Worm (Caenorhabditis elegans): ENCODE results near the gene F52E1.5.

The F52E1.5 gene

DNA sequence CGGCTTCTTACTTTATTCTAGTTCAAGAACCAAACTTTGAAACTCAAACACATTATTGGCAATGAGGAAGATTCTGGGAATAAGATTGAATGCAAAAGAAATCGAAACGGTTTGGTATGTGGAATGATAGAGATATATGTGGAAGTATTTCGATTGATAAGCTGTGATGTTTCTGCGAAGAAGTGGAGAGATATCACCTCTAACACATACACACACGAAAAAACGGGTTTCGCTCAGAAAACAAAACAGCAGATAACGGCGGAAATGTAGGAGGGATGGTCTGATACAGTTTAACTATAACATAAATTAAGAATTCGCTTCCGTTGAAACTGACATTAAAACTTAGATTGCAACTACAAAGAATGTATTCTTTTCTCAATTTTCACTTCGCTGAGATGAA is 22.0 kb downstream of the F52E1.5 start:
- TF ChIP-seq nhr-28 (tag; optimal IDR thresholded peaks at IDR 0.05) = peak; percentile 52
- peak in 1 of 2 experiments; percentile 45 for TF ChIP-seq unc-62 (GFP tag; optimal IDR thresholded peaks at IDR 0.05 in 1 of 2)
- no peak for TF ChIP-seq unc-62 (tag; optimal IDR thresholded peaks at IDR 0.05)
- no peak for TF ChIP-seq F10B5.3 (tag; optimal IDR thresholded peaks at IDR 0.05)

DNA sequence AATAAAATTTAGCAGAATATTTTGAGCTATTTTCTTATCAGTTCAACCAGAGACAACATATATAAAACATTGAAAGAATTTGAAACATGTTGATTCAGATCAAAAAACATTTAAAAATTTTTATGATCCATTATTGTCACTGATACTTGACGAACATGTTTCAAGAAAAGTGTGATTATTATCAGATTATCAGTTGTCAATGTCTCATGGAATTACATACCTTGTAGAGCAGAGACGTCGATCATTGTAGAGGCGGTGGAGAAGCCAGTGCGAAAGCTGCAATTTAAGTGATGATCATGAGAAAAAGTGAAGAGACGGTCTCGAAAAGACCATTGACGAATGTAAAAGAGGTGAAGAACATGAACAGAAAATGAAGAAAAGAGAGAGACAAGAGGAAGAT is 23.1 kb downstream of the F52E1.5 start, which contains the start of gene F52E1.9:
F52E1.9 (minus strand) TSS at position 278 of the 400 bp plus-strand sequence.
- TF ChIP-seq mxl-3 (GFP tag; optimal IDR thresholded peaks at IDR 0.05) (no peak), zip-11 (GFP tag; IDR thresholded peaks at IDR 0.05) (no peak), nhr-48 (tag; optimal IDR thresholded peaks at IDR 0.05) (peak; percentile 17), ceh-28 (tag; optimal IDR thresholded peaks at IDR 0.05) (no peak), php-3 (GFP tag; IDR thresholded peaks at IDR 0.05) (peak; percentile 96), nhr-10 (tag; optimal IDR thresholded peaks at IDR 0.05) (no peak), aha-1 (tag) (no peak), F44E2.7 (GFP tag; IDR thresholded peaks at IDR 0.05) (no peak), Y5F2A.4 (GFP tag; optimal IDR thresholded peaks at IDR 0.05) (no peak), hlh-30 (tag; optimal IDR thresholded peaks at IDR 0.05; ENCODE audit: insufficient read depth) (peak; percentile 61), attf-4 (tag; optimal IDR thresholded peaks at IDR 0.05) (no peak), ceh-44 (GFP tag; IDR thresholded peaks at IDR 0.05) (no peak), lin-15B (tag; optimal IDR thresholded peaks at IDR 0.05) (no peak), tra-1 (GFP tag; IDR thresholded peaks at IDR 0.05) (no peak), rbr-2 (tag; optimal IDR thresholded peaks at IDR 0.05) (no peak), zfp-3 (GFP tag; conservative IDR thresholded peaks at IDR 0.05) (no peak), saeg-2 (GFP tag; IDR thresholded peaks at IDR 0.05) (no peak), egl-27 (tag; optimal IDR thresholded peaks at IDR 0.05) (no peak), jun-1 (tag; optimal IDR thresholded peaks at IDR 0.05) (no peak), daf-19 (GFP tag; conservative IDR thresholded peaks at IDR 0.05) (no peak), nhr-6 (tag; optimal IDR thresholded peaks at IDR 0.05) (no peak), ztf-11 (tag; optimal IDR thresholded peaks at IDR 0.05) (no peak), ctbp-1 (GFP tag; IDR thresholded peaks at IDR 0.05) (no peak), daf-8 (GFP tag; IDR thresholded peaks at IDR 0.05) (no peak), ama-1 (optimal IDR thresholded peaks at IDR 0.05) (no peak), R02D3.7 (tag; optimal IDR thresholded peaks at IDR 0.05) (no peak), T26A8.4 (GFP tag; IDR thresholded peaks at IDR 0.05) (no peak), nhr-102 (tag; optimal IDR thresholded peaks at IDR 0.05) (peak; percentile 0), nhr-42 (GFP tag; IDR thresholded peaks at IDR 0.05) (no peak), snpc-4 (tag; optimal IDR thresholded peaks at IDR 0.05) (no peak), hif-1 (tag; optimal IDR thresholded peaks at IDR 0.05) (no peak), fkh-10 (GFP tag; optimal IDR thresholded peaks at IDR 0.05) (no peak), unc-39 (tag; optimal IDR thresholded peaks at IDR 0.05) (no peak), hmg-1.1 (GFP tag; IDR thresholded peaks at IDR 0.05) (no peak), unc-130 (GFP tag; optimal IDR thresholded peaks at IDR 0.05) (no peak), cey-2 (tag; optimal IDR thresholded peaks at IDR 0.05; ENCODE audit: borderline replicate concordance, insufficient read depth) (no peak), nhr-111 (GFP tag; optimal IDR thresholded peaks at IDR 0.05) (no peak), zfp-2 (tag; optimal IDR thresholded peaks at IDR 0.05) (no peak), dve-1 (tag; optimal IDR thresholded peaks at IDR 0.05; ENCODE audit: insufficient read depth) (peak; percentile 78), fos-1 (tag; optimal IDR thresholded peaks at IDR 0.05) (no peak), nhr-28 (tag; optimal IDR thresholded peaks at IDR 0.05) (no peak), skn-1 (tag; optimal IDR thresholded peaks at IDR 0.05) (no peak), F37D6.2 (tag; optimal IDR thresholded peaks at IDR 0.05) (no peak), nhr-25 (tag; optimal IDR thresholded peaks at IDR 0.05; ENCODE audit: borderline replicate concordance, insufficient read depth) (no peak), nhr-76 (tag; optimal IDR thresholded peaks at IDR 0.05) (no peak), dmd-8 (GFP tag; IDR thresholded peaks at IDR 0.05) (no peak), daf-16 (GFP tag; optimal IDR thresholded peaks at IDR 0.05) (no peak), daf-16 (tag; optimal IDR thresholded peaks at IDR 0.05) (peak; percentile 85), lsy-2 (tag; optimal IDR thresholded peaks at IDR 0.05) (peak in 1 of 2 experiments; percentile 16)
